Fruit fly (Drosophila melanogaster) whole organism, embryonic: ENCODE data around the gene Pif1.
A peak's percentile ranks its signal among the peaks of the same experiment; 100 is the strongest.

ENCODE experiments used
- ATbp ChIP-seq: fragments of 200-800 bp; sonication (Bioruptor generic); optimal IDR thresholded peaks from 2 replicates; lab custom pipeline; 2017; ENCODE audit warnings: missing biosample characterization, mild to moderate bottlenecking, missing genetic modification characterization, missing genetic modification reagents
- Bgb ChIP-seq: fragments of 200-800 bp; sonication (Bioruptor generic); IDR thresholded peaks from 2 replicates; pipeline ENCODE4 v1.3.6; 2022; ENCODE audit warnings: missing biosample characterization, missing genetic modification characterization; ENCODE audit not compliant: partially characterized antibody
- Blimp-1 ChIP-seq: fragments of 200-800 bp; sonication (Bioruptor generic); optimal IDR thresholded peaks from 3 replicates; lab custom pipeline; 2018; ENCODE audit warnings: missing biosample characterization, missing genetic modification characterization, mild to moderate bottlenecking, moderate library complexity, missing genetic modification reagents
- C15 ChIP-seq: fragments of 200-800 bp; sonication (Bioruptor generic); IDR thresholded peaks from 3 replicates; pipeline ENCODE4 v1.3.6; 2022; ENCODE audit warnings: missing biosample characterization, missing genetic modification characterization
- CG1024 ChIP-seq: fragments of 200-800 bp; sonication (Bioruptor generic); IDR thresholded peaks from 2 replicates; pipeline ENCODE4 v1.3.6; 2022; ENCODE audit warnings: missing biosample characterization, missing genetic modification characterization
- CG11560 ChIP-seq: fragments of 200-800 bp; sonication (Bioruptor generic); IDR thresholded peaks from 3 replicates; pipeline ENCODE4 v1.3.6; 2022; ENCODE audit warnings: missing biosample characterization, missing genetic modification characterization
- CG12236 ChIP-seq: fragments of 200-800 bp; sonication (Bioruptor generic); optimal IDR thresholded peaks from 2 replicates; lab custom pipeline; 2016; ENCODE audit warnings: missing biosample characterization, missing genetic modification characterization
- CG14710 ChIP-seq: fragments of 200-800 bp; sonication (Bioruptor generic); optimal IDR thresholded peaks from 3 replicates; lab custom pipeline; 2019; ENCODE audit warnings: missing biosample characterization, mild to moderate bottlenecking, missing genetic modification characterization, moderate library complexity
- CG15011 ChIP-seq: fragments of 200-800 bp; sonication (Bioruptor generic); optimal IDR thresholded peaks from 3 replicates; lab custom pipeline; 2018; ENCODE audit warnings: missing biosample characterization, mild to moderate bottlenecking, missing genetic modification characterization
- CG1529 ChIP-seq: fragments of 200-800 bp; sonication (Bioruptor generic); optimal IDR thresholded peaks from 3 replicates; lab custom pipeline; 2018; ENCODE audit warnings: missing biosample characterization, missing genetic modification characterization
- CG17186 ChIP-seq: fragments of 200-800 bp; sonication (Bioruptor generic); optimal IDR thresholded peaks from 3 replicates; lab custom pipeline; 2017; ENCODE audit warnings: missing biosample characterization, missing genetic modification reagents, missing genetic modification characterization
- CG17802 ChIP-seq: fragments of 200-800 bp; sonication (Bioruptor generic); optimal IDR thresholded peaks from 2 replicates; lab custom pipeline; 2018; ENCODE audit warnings: missing biosample characterization, mild to moderate bottlenecking, missing genetic modification characterization, moderate library complexity
- CG18764 ChIP-seq: fragments of 200-800 bp; sonication (Bioruptor generic); optimal IDR thresholded peaks from 3 replicates; lab custom pipeline; 2016; ENCODE audit warnings: missing biosample characterization, missing genetic modification characterization
- CG3065 ChIP-seq: fragments of 200-800 bp; sonication (Bioruptor generic); optimal IDR thresholded peaks from 2 replicates; lab custom pipeline; 2016; ENCODE audit warnings: missing biosample characterization, missing genetic modification characterization
- CG31365 ChIP-seq: fragments of 200-800 bp; sonication (Bioruptor generic); optimal IDR thresholded peaks from 2 replicates; lab custom pipeline; 2018; ENCODE audit warnings: missing biosample characterization, mild to moderate bottlenecking, missing genetic modification characterization
- CG34224 ChIP-seq: fragments of 200-800 bp; sonication (Bioruptor generic); IDR thresholded peaks from 3 replicates; pipeline ENCODE4 v1.3.6; 2022; ENCODE audit warnings: missing biosample characterization, missing genetic modification characterization; ENCODE audit not compliant: partially characterized antibody
- CG3995 ChIP-seq: fragments of 200-800 bp; sonication (Bioruptor generic); optimal IDR thresholded peaks from 3 replicates; lab custom pipeline; 2016; ENCODE audit warnings: missing biosample characterization, missing genetic modification characterization
- CG4707 ChIP-seq: fragments of 200-800 bp; sonication (Bioruptor generic); optimal IDR thresholded peaks from 2 replicates; lab custom pipeline; 2018; ENCODE audit warnings: missing biosample characterization, mild to moderate bottlenecking, missing genetic modification characterization, moderate library complexity
- CG7839 ChIP-seq: fragments of 200-800 bp; sonication (Bioruptor generic); optimal IDR thresholded peaks from 3 replicates; lab custom pipeline; 2018; ENCODE audit warnings: missing biosample characterization, mild to moderate bottlenecking, missing genetic modification characterization, moderate library complexity
- CG7928 ChIP-seq: fragments of 200-800 bp; sonication (Bioruptor generic); optimal IDR thresholded peaks from 2 replicates; lab custom pipeline; 2017; ENCODE audit warnings: missing biosample characterization, mild to moderate bottlenecking, missing genetic modification characterization
- CTCF ChIP-seq: fragments of 200-800 bp; sonication (Bioruptor generic); optimal IDR thresholded peaks from 2 replicates; lab custom pipeline; 2017; ENCODE audit warnings: missing biosample characterization, mild to moderate bottlenecking, missing genetic modification characterization, moderate library complexity
- Chrac-16 ChIP-seq: fragments of 200-800 bp; sonication (Bioruptor generic); optimal IDR thresholded peaks from 3 replicates; lab custom pipeline; 2016; ENCODE audit warnings: missing biosample characterization, missing genetic modification characterization
- Deaf1 ChIP-seq: fragments of 200-800 bp; optimal IDR thresholded peaks from 3 replicates; lab custom pipeline; 2019; ENCODE audit warnings: missing biosample characterization, mild to moderate bottlenecking, missing genetic modification characterization, moderate library complexity
- Doc2 ChIP-seq: fragments of 200-800 bp; sonication (Bioruptor generic); IDR thresholded peaks from 2 replicates; pipeline ENCODE4 v1.3.6; 2022; ENCODE audit warnings: missing biosample characterization, missing genetic modification characterization
- HmgD ChIP-seq: fragments of 200-800 bp; sonication (Bioruptor generic); optimal IDR thresholded peaks from 3 replicates; lab custom pipeline; 2016; ENCODE audit warnings: missing biosample characterization, missing genetic modification characterization
- Hr51 ChIP-seq, 2 experiments: fragments of 200-800 bp; sonication (Bioruptor generic); optimal IDR thresholded peaks; 2 replicates in 1 of 2; 3 replicates in 1 of 2; lab custom pipeline; 2016 to 2018; ENCODE audit warnings: missing biosample characterization in 2 of 2, missing genetic modification characterization in 2 of 2, mild to moderate bottlenecking in 1 of 2, moderate library complexity in 1 of 2
- Hr78 ChIP-seq, 2 experiments: fragments of 200-800 bp in 1 of 2; fragments of >200 bp in 1 of 2; sonication (Bioruptor generic) in 1 of 2; optimal IDR thresholded peaks; 2 replicates each; lab custom pipeline; 2017 to 2019; ENCODE audit warnings: missing biosample characterization in 2 of 2, missing genetic modification characterization in 2 of 2, mild to moderate bottlenecking in 1 of 2, moderate library complexity in 1 of 2
- Hsf ChIP-seq: fragments of 200-800 bp; sonication (Bioruptor generic); optimal IDR thresholded peaks from 3 replicates; lab custom pipeline; 2016; ENCODE audit warnings: missing biosample characterization, missing genetic modification characterization
- Kr ChIP-seq: fragments of 200-800 bp; sonication (Bioruptor generic); optimal IDR thresholded peaks from 2 replicates; lab custom pipeline; 2017; ENCODE audit warnings: missing biosample characterization, mild to moderate bottlenecking, missing genetic modification characterization
- MBD-R2 ChIP-seq: fragments of 200-800 bp; sonication (Bioruptor generic); IDR thresholded peaks from 2 replicates; pipeline ENCODE4 v1.3.6; 2022; ENCODE audit warnings: missing biosample characterization, missing genetic modification characterization
- NFAT ChIP-seq: fragments of 200-800 bp; sonication (Bioruptor generic); IDR thresholded peaks from 2 replicates; pipeline ENCODE4 v1.3.6; 2022; ENCODE audit warnings: missing biosample characterization, missing genetic modification characterization
- Oli ChIP-seq: fragments of 200-800 bp; sonication (Bioruptor generic); optimal IDR thresholded peaks from 2 replicates; lab custom pipeline; 2018; ENCODE audit warnings: missing biosample characterization, mild to moderate bottlenecking, missing genetic modification characterization, moderate library complexity
- Ptx1 ChIP-seq: fragments of 200-800 bp; sonication (Bioruptor generic); IDR thresholded peaks from 2 replicates; pipeline ENCODE4 v1.3.6; 2022; ENCODE audit warnings: missing biosample characterization, missing genetic modification characterization
- Sry-β ChIP-seq: fragments of 200-800 bp; sonication (Bioruptor generic); optimal IDR thresholded peaks from 2 replicates; lab custom pipeline; 2018; ENCODE audit warnings: missing biosample characterization, mild to moderate bottlenecking, missing genetic modification characterization, moderate library complexity
- Vsx1 ChIP-seq: fragments of 200-800 bp; sonication (Bioruptor generic); optimal IDR thresholded peaks from 2 replicates; lab custom pipeline; 2017; ENCODE audit warnings: missing biosample characterization, mild to moderate bottlenecking, missing genetic modification characterization, missing genetic modification reagents
- ac ChIP-seq: fragments of 200-800 bp; sonication (Bioruptor generic); optimal IDR thresholded peaks from 3 replicates; lab custom pipeline; 2017; ENCODE audit warnings: missing biosample characterization, mild to moderate bottlenecking, missing genetic modification characterization
- amos ChIP-seq: fragments of 200-800 bp; sonication (Bioruptor generic); IDR thresholded peaks from 2 replicates; pipeline ENCODE4 v1.3.6; 2022; ENCODE audit warnings: missing biosample characterization, missing genetic modification characterization; ENCODE audit not compliant: partially characterized antibody
- dpn ChIP-seq, 2 experiments: fragments of 200-800 bp; sonication (Bioruptor generic); optimal IDR thresholded peaks; 3 replicates each; lab custom pipeline; 2016; ENCODE audit warnings: missing biosample characterization in 2 of 2, missing genetic modification characterization in 2 of 2
- eyg ChIP-seq: fragments of 200-800 bp; sonication (Bioruptor generic); optimal IDR thresholded peaks from 3 replicates; lab custom pipeline; 2016; ENCODE audit warnings: missing biosample characterization, missing genetic modification characterization
- fd96Cb ChIP-seq: fragments of 200-800 bp; sonication (Bioruptor generic); optimal IDR thresholded peaks from 2 replicates; lab custom pipeline; 2018; ENCODE audit warnings: missing biosample characterization, mild to moderate bottlenecking, missing genetic modification characterization, moderate library complexity
- fru ChIP-seq: fragments of >200 bp; optimal IDR thresholded peaks from 2 replicates; lab custom pipeline; 2017
- ftz-f1 ChIP-seq: fragments of 200-800 bp; sonication (Bioruptor generic); optimal IDR thresholded peaks from 2 replicates; lab custom pipeline; 2016; ENCODE audit warnings: missing biosample characterization, missing genetic modification characterization
- gce ChIP-seq: fragments of 200-800 bp; sonication (Bioruptor generic); IDR thresholded peaks from 3 replicates; pipeline ENCODE4 v1.3.6; 2022; ENCODE audit warnings: missing biosample characterization, missing genetic modification characterization
- p53 ChIP-seq: fragments of 200-800 bp; sonication (Bioruptor generic); optimal IDR thresholded peaks from 2 replicates; lab custom pipeline; 2016; ENCODE audit warnings: missing biosample characterization, missing genetic modification characterization
- pita ChIP-seq: fragments of 200-800 bp; sonication (Bioruptor generic); optimal IDR thresholded peaks from 2 replicates; lab custom pipeline; 2017; ENCODE audit warnings: missing biosample characterization, mild to moderate bottlenecking, missing genetic modification characterization
- psq ChIP-seq: fragments of 200-800 bp; sonication (Bioruptor generic); optimal IDR thresholded peaks from 2 replicates; lab custom pipeline; 2017; ENCODE audit warnings: missing biosample characterization, missing genetic modification characterization
- salm ChIP-seq: fragments of 200-800 bp; sonication (Bioruptor generic); optimal IDR thresholded peaks from 2 replicates; lab custom pipeline; 2018; ENCODE audit warnings: missing biosample characterization, mild to moderate bottlenecking, missing genetic modification characterization
- sd ChIP-seq: fragments of 200-800 bp; sonication (Bioruptor generic); optimal IDR thresholded peaks from 3 replicates; lab custom pipeline; 2018; ENCODE audit warnings: missing biosample characterization, mild to moderate bottlenecking, missing genetic modification characterization, moderate library complexity
- shn ChIP-seq: fragments of 200-800 bp; sonication (Bioruptor generic); optimal IDR thresholded peaks from 3 replicates; lab custom pipeline; 2016; ENCODE audit warnings: missing biosample characterization, missing genetic modification characterization
- toy ChIP-seq: fragments of 200-800 bp; sonication (Bioruptor generic); IDR thresholded peaks from 2 replicates; pipeline ENCODE4 v1.3.6; 2022; ENCODE audit warnings: missing biosample characterization, missing genetic modification characterization
- tx ChIP-seq: fragments of 200-800 bp; sonication (Bioruptor generic); optimal IDR thresholded peaks from 2 replicates; lab custom pipeline; 2016; ENCODE audit warnings: missing biosample characterization, missing genetic modification characterization
- wek ChIP-seq: fragments of 200-800 bp; sonication (Bioruptor generic); optimal IDR thresholded peaks from 3 replicates; lab custom pipeline; 2018; ENCODE audit warnings: missing biosample characterization, mild to moderate bottlenecking, missing genetic modification characterization, moderate library complexity

Gene Pif1

dm6 chr2L:3440322-3440721, 29.5 kb downstream of the Pif1 start (continued):
- TF ChIP-seq C15 (no peak), fd96Cb (tag; lab: Kevin White, UChicago) (peak; percentile 70), CG1024 (GFP tag; lab: Robert Waterston, UW) (peak; percentile 58; the same call in 1 of the 2 replicates), Chrac-16 (GFP tag; lab: Kevin White, UChicago) (peak; percentile 59), ac (no peak), Doc2 (GFP tag; lab: Robert Waterston, UW) (no peak), CG7839 (tag; lab: Kevin White, UChicago) (peak; percentile 68), ATbp (GFP tag; lab: Kevin White, UChicago) (peak; percentile 74), Oli (tag; lab: Kevin White, UChicago) (peak; percentile 61), wek (GFP tag; lab: Kevin White, UChicago) (no peak), ftz-f1 (GFP tag; lab: Kevin White, UChicago) (no peak), CG3995 (no peak), CG18764 (peak; percentile 49), Sry-β (GFP tag; lab: Kevin White, UChicago) (no peak), CG12236 (GFP tag; lab: Kevin White, UChicago) (no peak), Deaf1 (tag; lab: Kevin White, UChicago) (no peak), fru (lab: Kevin White, UChicago) (no peak), Blimp-1 (peak; percentile 73), CG34224 (GFP tag; lab: Robert Waterston, UW) (no peak), CG15011 (GFP tag; lab: Kevin White, UChicago) (no peak), toy (GFP tag; lab: Robert Waterston, UW) (no peak), Hsf (GFP tag; lab: Kevin White, UChicago) (no peak), CG17186 (GFP tag; lab: Kevin White, UChicago) (peak; percentile 17), CG31365 (tag; lab: Kevin White, UChicago) (peak; percentile 28), salm (tag; lab: Kevin White, UChicago) (peak; percentile 25), dpn (GFP tag; optimal IDR thresholded peaks at IDR 0.05; lab: Kevin White, UChicago) (peak; percentile 45 to 59), Vsx1 (no peak), CG14710 (tag; lab: Kevin White, UChicago) (peak; percentile 42), NFAT (GFP tag; lab: Robert Waterston, UW) (peak; percentile 48; the same call in 1 of the 2 replicates), CTCF (GFP tag; lab: Kevin White, UChicago) (peak; percentile 8), CG17802 (tag; lab: Kevin White, UChicago) (peak; percentile 33), Kr (GFP tag; lab: Kevin White, UChicago) (no peak), amos (GFP tag; lab: Robert Waterston, UW) (no peak), psq (peak; percentile 7), MBD-R2 (GFP tag; lab: Robert Waterston, UW) (no peak), Hr78 (GFP tag; optimal IDR thresholded peaks at IDR 0.05; lab: Kevin White, UChicago) (no peak), gce (GFP tag; lab: Robert Waterston, UW) (peak; percentile 59; the same call in 1 of the 3 replicates), Ptx1 (GFP tag; lab: Robert Waterston, UW) (peak; percentile 82), shn (GFP tag; lab: Kevin White, UChicago) (peak; percentile 24), Hr51 (GFP tag; optimal IDR thresholded peaks at IDR 0.05; lab: Kevin White, UChicago) (peak; percentile 40 to 80), CG7928 (no peak), eyg (GFP tag; lab: Kevin White, UChicago) (peak; percentile 4), sd (tag; lab: Kevin White, UChicago) (no peak), pita (GFP tag; lab: Kevin White, UChicago) (no peak), CG11560 (tag; lab: Robert Waterston, UW) (peak; percentile 58; the same call in 2 of the 3 replicates), CG3065 (GFP tag; lab: Kevin White, UChicago) (no peak), p53 (GFP tag; lab: Kevin White, UChicago) (no peak), CG4707 (GFP tag; lab: Kevin White, UChicago) (no peak), CG1529 (peak; percentile 59), HmgD (GFP tag; lab: Kevin White, UChicago) (no peak), tx (GFP tag; lab: Kevin White, UChicago) (no peak), Bgb (GFP tag; lab: Robert Waterston, UW) (no peak)
